Fruit fly (Drosophila melanogaster) ovary, adult (tissue): ENCODE results near the gene CstF64.

Experiments used
- CG17801 ChIP-seq: fragments of 200-800 bp; optimal IDR thresholded peaks from 2 replicates; lab custom pipeline; 2019; ENCODE audit warnings: missing biosample characterization, mild to moderate bottlenecking, missing genetic modification characterization, moderate library complexity; ENCODE audit not compliant: partially characterized antibody

CstF64 gene

DNA sequence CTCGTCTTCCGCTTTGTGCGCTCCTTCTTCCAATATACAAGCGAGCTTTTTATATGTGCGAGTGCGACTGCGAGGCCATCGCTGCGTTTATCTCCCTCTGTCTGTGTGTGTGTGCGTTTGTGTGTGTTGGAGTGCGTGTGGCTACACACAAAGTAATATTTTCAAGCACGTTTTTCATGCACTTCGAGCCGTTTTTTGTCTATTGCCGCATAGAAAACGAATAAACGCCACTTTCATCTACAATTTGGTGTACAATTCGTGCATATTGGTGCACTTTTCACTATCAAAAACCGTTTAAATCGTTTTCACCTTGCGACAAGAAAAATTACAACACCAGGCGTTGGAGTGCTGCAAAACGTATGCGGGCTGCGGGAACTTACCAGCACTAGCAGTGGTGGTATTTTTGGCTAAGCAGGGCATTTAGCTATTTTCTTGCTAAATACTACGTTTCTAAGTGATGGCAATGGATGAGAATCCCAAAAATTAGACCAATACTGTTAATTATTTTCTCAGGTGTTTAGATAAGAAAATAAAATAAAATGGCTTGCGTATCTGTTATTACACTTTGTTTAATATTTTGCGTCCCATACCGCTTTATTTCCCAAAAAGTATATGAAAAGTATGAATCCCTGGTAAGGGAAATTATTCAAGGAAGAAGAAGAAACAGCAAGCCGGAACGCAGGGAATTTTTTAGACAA is at the start of gene CstF64, which contains the start of gene CG31224:
Gene CstF64 (plus strand): TSS at position 674 of the 698 bp plus-strand sequence.
Gene CG31224 (minus strand): TSS at position 365 of the 698 bp plus-strand sequence.
- peak; percentile 65 for TF ChIP-seq CG17801 (GFP tag; lab: Kevin White, UChicago)

dm6 chr3R:18616007-18616406 is 43.4 kb upstream of the CstF64 start:
- TF ChIP-seq CG17801 (GFP tag; lab: Kevin White, UChicago) = no peak

DNA sequence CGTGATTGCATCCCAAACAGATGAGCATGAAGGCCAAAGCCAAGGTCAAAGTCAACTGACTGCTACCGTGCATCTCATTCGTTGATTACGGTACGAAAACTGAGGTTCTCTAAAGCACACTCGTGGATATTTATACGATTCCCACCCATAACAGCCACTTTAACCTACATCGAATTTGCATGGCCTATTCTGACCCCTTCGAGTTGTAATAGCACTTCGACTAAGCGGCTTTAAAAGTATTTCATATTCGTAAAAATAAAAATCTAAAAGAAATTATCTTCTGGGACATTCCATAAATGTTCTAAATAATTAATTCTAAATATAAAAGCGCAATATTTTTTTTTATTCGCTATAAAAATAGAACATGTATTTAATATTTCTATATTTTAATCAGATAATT is 42.0 kb upstream of the CstF64 start, which contains the start of gene CG7695:
Gene CG7695 (minus strand): TSS at position 101 of the 400 bp plus-strand sequence.
- TF ChIP-seq CG17801 (GFP tag; lab: Kevin White, UChicago) = no peak

DNA sequence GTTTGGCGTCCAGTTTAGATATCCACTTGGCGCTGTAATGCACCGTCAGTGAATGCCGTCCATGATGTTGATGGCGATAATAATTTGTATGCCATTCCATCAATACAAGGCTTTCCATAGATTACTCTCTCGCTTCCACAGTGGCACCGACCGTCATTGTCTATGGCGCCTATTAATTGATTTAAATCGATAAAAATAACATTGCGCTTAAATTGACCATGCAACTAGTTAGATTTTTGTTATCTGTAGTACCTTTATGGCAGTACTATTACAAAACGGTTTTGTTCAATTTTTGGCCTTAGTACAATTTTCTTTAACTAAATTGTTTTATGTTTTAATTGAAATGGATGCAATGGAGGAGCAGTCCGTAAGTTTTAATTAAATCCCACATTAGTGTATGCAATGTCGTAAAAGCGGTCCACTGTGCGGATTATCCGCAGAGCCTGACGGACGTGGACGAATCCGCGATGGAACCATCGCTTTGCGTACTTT is 39.9 kb upstream of the CstF64 start:
- TF ChIP-seq CG17801 (GFP tag; lab: Kevin White, UChicago) = no peak

DNA sequence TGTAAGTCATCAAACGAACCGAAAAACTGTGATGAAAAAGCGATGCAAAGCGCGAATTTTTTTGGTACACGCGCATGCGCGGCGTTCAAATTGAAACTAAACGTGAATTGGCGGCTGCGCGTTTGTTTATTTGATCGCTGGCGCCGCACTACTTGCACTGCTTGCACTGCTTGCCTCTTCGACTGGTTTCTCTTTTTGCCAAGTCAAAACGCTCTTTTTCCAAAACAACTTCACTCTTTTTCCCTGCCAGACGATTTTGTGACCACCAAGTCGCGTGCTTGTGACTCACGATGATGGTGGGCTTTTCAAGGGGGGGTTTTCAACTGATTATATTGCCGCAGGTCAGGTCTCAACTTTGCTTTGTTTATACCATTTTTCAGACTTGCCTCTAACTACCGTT is 38.2 kb upstream of the CstF64 start, which contains the start of gene CG14304:
Gene CG14304 (minus strand): TSS at position 98 of the 400 bp plus-strand sequence.
- no peak for TF ChIP-seq CG17801 (GFP tag; lab: Kevin White, UChicago)

- TF ChIP-seq CG17801 (GFP tag; lab: Kevin White, UChicago) = no peak
Observed at dm6 chr3R:18624541-18624940, 34.9 kb upstream of the CstF64 start.

- no peak for TF ChIP-seq CG17801 (GFP tag; lab: Kevin White, UChicago)
Observed at dm6 chr3R:18628311-18628811, 31.1 kb upstream of the CstF64 start.

DNA sequence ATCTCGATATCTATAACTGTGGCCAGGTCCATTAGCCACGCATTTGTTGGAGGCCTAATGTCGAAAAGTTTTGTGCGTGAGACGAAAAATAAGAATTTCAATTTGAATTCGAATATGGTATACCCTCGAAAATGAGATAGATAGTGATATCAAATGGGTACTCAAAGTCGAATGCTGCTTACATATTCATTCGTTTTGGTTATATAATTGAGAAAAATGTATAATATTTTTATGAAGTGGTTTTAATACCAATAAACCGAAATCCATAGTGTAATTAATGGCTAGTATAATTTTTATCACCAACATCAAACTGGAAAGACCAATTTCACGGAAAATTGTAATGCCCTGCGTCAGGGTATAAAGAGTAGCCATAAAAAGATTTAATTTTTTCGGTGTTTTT is 26.3 kb upstream of the CstF64 start:
- TF ChIP-seq CG17801 (GFP tag; lab: Kevin White, UChicago) = no peak

- peak; percentile 16 for TF ChIP-seq CG17801 (GFP tag; lab: Kevin White, UChicago)
Observed at dm6 chr3R:18639662-18640061, 19.8 kb upstream of the CstF64 start.

- no peak for TF ChIP-seq CG17801 (GFP tag; lab: Kevin White, UChicago)
Observed at dm6 chr3R:18641242-18641757, 18.1 kb upstream of the CstF64 start, which contains the start of gene CG14301. Gene CG14301, minus strand, starts transcription at chr3R:18641457.

- TF ChIP-seq CG17801 (GFP tag; lab: Kevin White, UChicago) = no peak
Observed at dm6 chr3R:18643646-18644045, 15.8 kb upstream of the CstF64 start.

dm6 chr3R:18658380-18658944 is 956 bp upstream of the CstF64 start:
- TF ChIP-seq CG17801 (GFP tag; lab: Kevin White, UChicago) = no peak

DNA sequence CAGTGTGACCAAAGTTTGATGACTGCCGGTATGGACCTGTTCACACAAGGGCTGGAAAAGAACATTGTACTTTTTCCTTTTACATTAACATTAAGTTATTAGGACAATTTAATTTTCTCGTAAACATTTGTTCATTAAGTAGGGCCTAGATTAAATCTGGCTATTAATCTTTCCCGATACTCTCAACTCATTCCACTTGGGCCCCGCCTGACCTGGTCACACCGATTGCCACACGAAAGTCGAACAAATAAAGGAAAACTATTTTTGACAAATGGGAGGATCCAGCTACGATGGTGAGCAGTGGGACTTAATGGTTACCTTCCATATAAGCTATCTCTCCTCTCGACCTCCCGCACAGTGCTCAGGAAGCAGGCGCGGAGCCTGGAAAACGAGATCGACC is 4.1 kb downstream of the CstF64 start, which contains the start of the genes Cpsf73 and Gos28:
Gene Cpsf73 (minus strand): TSS at position 28 of the 400 bp plus-strand sequence.
Gene Gos28 (plus strand): TSS at position 214 of the 400 bp plus-strand sequence.
- TF ChIP-seq CG17801 (GFP tag; lab: Kevin White, UChicago) = peak; percentile 36

DNA sequence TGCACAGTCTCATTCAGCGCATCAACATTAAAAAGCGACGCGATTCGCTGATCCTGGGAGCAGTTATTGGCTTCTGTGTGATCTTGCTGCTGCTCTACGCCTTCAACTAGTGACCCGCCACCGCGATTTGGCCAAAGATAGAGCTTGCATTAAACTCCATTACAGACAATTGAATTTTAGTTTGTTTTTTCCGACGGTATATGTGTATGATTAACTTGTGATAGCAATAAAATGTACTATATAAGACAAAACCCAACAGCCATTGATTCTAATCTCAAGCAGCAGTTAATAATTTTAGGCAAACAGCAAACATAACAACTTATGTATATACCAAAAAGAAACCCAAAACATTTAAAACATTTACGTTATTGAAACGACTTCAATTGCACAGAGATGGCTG is 5.6 kb downstream of the CstF64 start, which contains the start of gene CG31231:
Gene CG31231 (plus strand): TSS at position 301 of the 400 bp plus-strand sequence.
- no peak for TF ChIP-seq CG17801 (GFP tag; lab: Kevin White, UChicago)

DNA sequence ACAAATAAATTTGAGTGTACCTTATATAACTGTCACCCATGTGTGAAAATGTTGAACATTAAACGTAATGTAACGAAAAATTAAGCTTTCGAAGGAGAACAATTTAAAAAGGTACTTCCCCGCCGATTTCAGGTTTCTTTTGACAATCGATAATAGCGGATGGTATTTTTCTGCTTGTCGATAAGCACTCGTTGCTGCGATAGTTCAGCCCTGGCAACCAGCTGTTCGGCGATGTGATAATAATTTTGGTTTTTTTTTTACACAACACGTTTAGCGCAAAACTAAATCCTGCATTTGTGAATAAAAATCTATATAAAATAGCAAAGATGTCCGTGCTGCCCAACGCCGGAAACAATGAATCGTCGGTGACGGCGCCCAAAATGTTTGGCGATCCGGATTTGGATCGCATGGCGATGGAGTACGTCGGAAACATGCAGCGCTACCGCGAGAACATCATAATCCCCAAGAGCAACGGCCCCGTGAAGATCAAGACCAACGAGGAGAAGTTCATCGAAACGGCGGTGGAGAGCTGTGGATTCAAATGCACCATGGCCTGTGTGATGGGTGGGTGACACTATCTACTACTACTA is 8.3 kb downstream of the CstF64 start, which contains the start of gene CG31229:
Gene CG31229 (plus strand): TSS at position 194 of the 590 bp plus-strand sequence.
- TF ChIP-seq CG17801 (GFP tag; lab: Kevin White, UChicago) = no peak
